Worm (Caenorhabditis elegans) whole organism, dauer: ENCODE results near the gene her-1.

Experiments
- unc-62 ChIP-seq: sonication (generic microtip); optimal IDR thresholded peaks from 2 replicates; lab custom pipeline; 2017; ENCODE audit warnings: missing biosample characterization, missing genetic modification reagents, missing genetic modification characterization

Gene her-1

ce11 chrV:9692649-9693112 is 4.1 kb upstream of the her-1 start, which contains the start of gene ZK287.7:
Gene ZK287.7, plus strand, starts transcription at chrV:9693062.
- no peak for TF ChIP-seq unc-62 (GFP tag; lab: Kevin White, UChicago)

DNA sequence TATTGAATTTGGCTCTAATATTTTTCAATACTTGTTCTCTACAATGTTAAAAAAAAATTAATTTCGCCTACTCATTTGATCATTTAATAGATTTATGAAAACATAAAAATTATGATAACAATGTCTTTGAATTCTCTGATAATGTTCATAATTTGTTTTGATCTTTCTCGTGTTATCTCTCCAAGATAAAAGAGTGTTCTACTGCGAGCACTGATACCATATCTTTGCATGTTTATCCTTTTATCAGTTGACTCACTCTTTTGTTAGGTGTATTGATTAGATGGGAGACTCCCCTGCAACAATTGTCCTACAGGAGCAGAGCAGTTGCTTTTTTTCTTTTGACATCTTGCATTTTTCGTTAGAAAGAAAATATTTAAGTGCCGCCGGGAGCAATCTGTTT is 2.4 kb downstream of the her-1 start:
- TF ChIP-seq unc-62 (GFP tag; lab: Kevin White, UChicago) = no peak

- no peak for TF ChIP-seq unc-62 (GFP tag; lab: Kevin White, UChicago)
Measured at ce11 chrV:9701861-9702260, 5.0 kb downstream of the her-1 start.

DNA sequence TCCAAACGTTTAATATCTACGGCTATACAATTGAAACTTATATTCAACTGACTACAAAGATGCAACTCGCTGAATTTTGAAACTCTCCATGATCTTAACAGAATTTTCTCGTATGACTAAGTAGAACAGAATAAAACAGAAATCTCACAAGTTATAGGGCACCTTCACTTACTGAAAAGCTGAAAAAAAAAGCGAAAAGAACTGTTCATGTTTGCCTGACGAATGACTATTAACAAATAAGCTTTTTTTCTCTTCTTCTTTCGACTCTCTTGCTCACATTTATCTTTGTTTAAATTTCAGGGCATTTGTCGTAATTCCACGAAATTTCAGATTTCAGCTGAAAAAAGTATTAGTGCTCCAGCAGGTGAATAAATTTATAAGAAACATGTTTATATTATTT is 5.9 kb downstream of the her-1 start, which contains the start of gene xbx-6:
xbx-6 (plus strand) TSS at position 301 of the 400 bp plus-strand sequence.
- TF ChIP-seq unc-62 (GFP tag; lab: Kevin White, UChicago) = no peak

- TF ChIP-seq unc-62 (GFP tag; lab: Kevin White, UChicago) = no peak
Measured at ce11 chrV:9703549-9703948, 6.7 kb downstream of the her-1 start.

ce11 chrV:9704399-9704798 is 7.6 kb downstream of the her-1 start:
- no peak for TF ChIP-seq unc-62 (GFP tag; lab: Kevin White, UChicago)

- no peak for TF ChIP-seq unc-62 (GFP tag; lab: Kevin White, UChicago)
Measured at ce11 chrV:9706592-9706991, 9.8 kb downstream of the her-1 start.

- no peak for TF ChIP-seq unc-62 (GFP tag; lab: Kevin White, UChicago)
Measured at ce11 chrV:9709747-9710146, 12.9 kb downstream of the her-1 start, which contains the start of gene tag-120. Gene tag-120, minus strand, starts transcription at chrV:9709814.

DNA sequence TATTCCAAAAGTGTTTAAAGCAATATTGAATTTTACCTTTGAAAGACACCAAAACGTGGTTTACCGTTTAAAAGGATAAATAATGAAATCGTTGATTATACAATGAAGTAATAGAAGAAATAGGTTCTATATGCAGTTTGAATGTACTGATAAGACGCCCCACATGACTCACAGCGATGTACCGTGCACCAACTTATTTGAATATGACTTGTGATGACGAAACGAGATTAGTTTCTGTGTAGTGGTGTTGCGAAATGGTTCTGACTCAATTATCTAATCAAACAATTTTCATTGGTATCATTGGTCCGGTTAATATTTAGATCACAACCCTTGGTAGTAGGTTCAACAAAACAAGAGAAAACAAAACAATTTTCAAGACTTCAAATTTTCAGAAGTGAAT is 14.4 kb downstream of the her-1 start:
- TF ChIP-seq unc-62 (GFP tag; lab: Kevin White, UChicago) = no peak

ce11 chrV:9712418-9713173 is 15.8 kb downstream of the her-1 start:
- TF ChIP-seq unc-62 (GFP tag; lab: Kevin White, UChicago) = no peak

ce11 chrV:9713532-9713931 is 16.7 kb downstream of the her-1 start, which contains the start of gene F40F9.10:
Gene F40F9.10, minus strand, starts transcription at chrV:9713632.
- no peak for TF ChIP-seq unc-62 (GFP tag; lab: Kevin White, UChicago)

DNA sequence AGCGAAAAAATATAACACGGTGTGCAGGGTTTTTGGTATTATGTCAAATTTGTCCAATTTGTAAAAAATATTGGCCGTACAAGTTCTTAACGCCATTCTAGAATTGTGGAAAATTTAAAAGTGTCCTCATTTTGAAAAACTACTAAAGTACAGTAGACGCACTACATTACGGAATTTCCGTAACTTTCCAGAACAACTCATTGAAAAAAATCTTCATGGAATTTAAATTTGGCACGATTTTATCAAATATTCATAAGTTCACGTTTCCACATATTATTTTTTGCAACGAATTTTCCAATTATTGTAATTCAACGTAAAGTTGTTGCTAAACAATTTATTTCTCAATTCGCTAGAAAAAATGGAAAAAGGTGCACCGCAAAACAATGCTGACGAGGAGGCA is 18.1 kb downstream of the her-1 start, which contains the start of gene F40F9.3:
F40F9.3 (plus strand) TSS at position 301 of the 400 bp plus-strand sequence.
- TF ChIP-seq unc-62 (GFP tag; lab: Kevin White, UChicago) = no peak

DNA sequence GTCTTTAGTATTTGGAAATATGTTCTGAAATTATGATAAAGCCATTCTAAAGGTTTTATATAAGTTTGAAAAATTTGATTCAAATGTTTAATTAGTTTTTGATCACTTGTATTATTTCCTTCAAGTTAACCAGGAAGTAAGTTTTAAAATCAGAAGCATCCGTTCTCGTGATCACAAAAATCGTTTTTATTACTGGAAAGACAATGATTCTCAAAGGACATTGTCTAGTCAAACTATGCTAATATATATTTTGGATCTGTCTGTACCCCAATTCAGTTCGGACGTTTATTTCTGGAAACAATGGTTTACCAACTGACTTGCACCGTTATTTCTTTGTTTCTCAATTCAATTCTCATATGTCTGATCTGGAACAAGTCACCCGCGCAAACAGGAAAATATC is 19.6 kb downstream of the her-1 start, which contains the start of gene str-188:
str-188 (plus strand) TSS at position 301 of the 400 bp plus-strand sequence.
- no peak for TF ChIP-seq unc-62 (GFP tag; lab: Kevin White, UChicago)

- TF ChIP-seq unc-62 (GFP tag; lab: Kevin White, UChicago) = no peak
Measured at ce11 chrV:9724021-9724671, 27.3 kb downstream of the her-1 start, which contains the start of gene slcr-46.3. Gene slcr-46.3, minus strand, starts transcription at chrV:9724106.

DNA sequence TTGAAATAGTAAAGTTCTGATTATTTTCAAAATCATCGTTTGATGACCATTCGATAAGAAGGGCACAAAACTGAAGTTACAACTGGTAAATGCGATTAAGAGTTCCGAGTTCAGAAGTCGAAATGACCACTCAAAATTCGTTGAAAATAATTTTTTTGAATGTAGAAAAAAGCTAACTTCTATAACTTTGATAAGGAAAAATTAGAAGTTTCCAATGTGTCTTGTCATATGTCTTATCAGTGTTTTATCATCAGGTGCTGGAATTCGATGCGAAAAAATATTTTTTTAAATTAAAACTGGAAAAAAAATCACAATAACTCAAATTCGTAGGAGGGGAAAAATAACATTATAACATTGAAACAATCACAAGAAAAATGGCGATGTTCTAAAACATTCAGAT is 28.9 kb downstream of the her-1 start:
- TF ChIP-seq unc-62 (GFP tag; lab: Kevin White, UChicago) = no peak

DNA sequence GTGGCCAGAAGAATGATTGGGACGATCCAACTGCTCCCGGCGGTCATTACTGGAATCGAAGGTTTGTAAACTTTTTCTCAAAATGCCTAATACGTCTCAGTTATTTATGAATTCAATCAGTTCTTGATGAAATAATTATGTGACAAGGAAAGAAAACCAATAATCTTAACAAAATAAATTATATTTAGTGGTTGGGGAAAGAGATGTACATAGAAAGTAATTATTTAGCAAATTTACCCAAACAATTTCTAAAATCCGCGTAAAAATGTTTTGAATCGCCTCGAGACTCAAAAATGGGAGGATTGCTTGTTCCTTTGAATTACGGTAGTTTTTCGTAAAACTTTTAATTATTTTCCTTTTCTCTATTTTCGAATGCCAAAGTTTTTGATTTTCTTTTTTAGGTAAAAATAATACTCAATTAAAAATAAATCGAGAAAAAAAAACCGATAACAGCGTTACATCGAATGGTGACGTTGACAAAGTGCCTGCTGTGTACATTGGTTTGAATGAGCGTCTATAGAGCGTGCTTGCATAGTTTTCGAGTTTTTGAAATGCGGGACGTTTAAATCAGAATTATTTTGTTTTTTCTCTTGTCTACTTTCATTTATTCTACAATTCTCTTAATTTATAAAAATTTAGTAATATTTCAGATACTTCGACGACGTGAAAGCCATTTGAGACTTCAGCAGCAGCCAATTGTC is 32.8 kb downstream of the her-1 start, which contains the start of the genes aagr-3 and drap-1:
aagr-3 (minus strand) TSS at position 51 of the 701 bp plus-strand sequence.
drap-1 (plus strand) TSS at position 645 of the 701 bp plus-strand sequence.
- no peak for TF ChIP-seq unc-62 (GFP tag; lab: Kevin White, UChicago)
